Fruit fly (Drosophila melanogaster): ENCODE results near the gene AIF.

The AIF gene

DNA sequence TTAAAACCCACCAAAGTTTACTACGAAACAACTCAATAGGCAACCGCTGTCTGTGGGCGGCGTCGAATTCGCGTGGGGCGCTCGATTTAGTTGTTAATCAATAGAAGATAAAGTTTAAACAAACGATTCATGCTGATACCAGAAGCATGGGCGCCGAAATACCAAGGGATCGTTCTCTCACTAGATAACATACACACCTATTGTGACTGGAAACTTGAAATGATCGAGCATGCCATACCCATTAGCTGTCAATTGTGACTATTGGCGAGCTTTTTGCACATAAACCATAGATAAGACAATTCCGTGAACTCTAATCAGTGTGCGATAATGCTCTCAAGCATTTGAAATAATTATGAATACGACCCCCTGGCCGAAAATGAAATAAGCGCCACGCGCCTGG is 27.8 kb downstream of the AIF start (continued):
- no peak; the same call in 1 of the 2 replicates for TF ChIP-seq CG11696 (GFP tag; IDR thresholded peaks at IDR 0.05)
- peak; percentile 39 for TF ChIP-seq Jarid2 (GFP tag; optimal IDR thresholded peaks at IDR 0.05)
- TF ChIP-seq gsb-n (tag; optimal IDR thresholded peaks at IDR 0.05): peak; percentile 38
- TF ChIP-seq insv (GFP tag; optimal IDR thresholded peaks at IDR 0.05): no peak
- TF ChIP-seq ranshi (GFP tag; IDR thresholded peaks at IDR 0.05): peak; percentile 58; the same call in 1 of the 2 replicates
- TF ChIP-seq CG12299 (tag; optimal IDR thresholded peaks at IDR 0.05): peak; percentile 40
- peak; percentile 46 for TF ChIP-seq CG18262 (tag; optimal IDR thresholded peaks at IDR 0.05)
- peak; percentile 79 for TF ChIP-seq Hmr (GFP tag; optimal IDR thresholded peaks at IDR 0.05)
- TF ChIP-seq hth (optimal IDR thresholded peaks at IDR 0.05): no peak
- TF ChIP-seq bcd (GFP tag; optimal IDR thresholded peaks at IDR 0.05): peak; percentile 79
- no peak for TF ChIP-seq Dref (GFP tag; IDR thresholded peaks at IDR 0.05)
- peak; percentile 45 for TF ChIP-seq CG31365 (tag; optimal IDR thresholded peaks at IDR 0.05)
- peak; percentile 66; the same call in 2 of the 3 replicates for TF ChIP-seq CG7357 (GFP tag; IDR thresholded peaks at IDR 0.05)
- peak; percentile 61 for TF ChIP-seq Ada2b (GFP tag; IDR thresholded peaks at IDR 0.05)
- no peak for TF ChIP-seq Bgb (GFP tag; IDR thresholded peaks at IDR 0.05; ENCODE audit: partially characterized antibody)
- TF ChIP-seq cwo (GFP tag; optimal IDR thresholded peaks at IDR 0.05): peak; percentile 74
- no peak for TF ChIP-seq Gsc (GFP tag; IDR thresholded peaks at IDR 0.05)
- TF ChIP-seq jing (GFP tag; optimal IDR thresholded peaks at IDR 0.05): peak; percentile 63
- peak; percentile 56 for TF ChIP-seq ems (GFP tag; optimal IDR thresholded peaks at IDR 0.05)
- no peak for TF ChIP-seq inv (GFP tag; IDR thresholded peaks at IDR 0.05; ENCODE audit: partially characterized antibody)
- peak; percentile 52; the same call in 1 of the 2 replicates for TF ChIP-seq CG7372 (GFP tag; IDR thresholded peaks at IDR 0.05)
- peak; percentile 15; the same call in 1 of the 2 replicates for TF ChIP-seq CG43689 (GFP tag; IDR thresholded peaks at IDR 0.05)
- peak; percentile 60 for TF ChIP-seq CG16863 (GFP tag; optimal IDR thresholded peaks at IDR 0.05)
- no peak for TF ChIP-seq CG17328 (GFP tag; IDR thresholded peaks at IDR 0.05)
- TF ChIP-seq CG12744 (GFP tag; optimal IDR thresholded peaks at IDR 0.05): peak; percentile 70
- TF ChIP-seq Myb (GFP tag; optimal IDR thresholded peaks at IDR 0.05): peak; percentile 65
- TF ChIP-seq sqz (GFP tag; optimal IDR thresholded peaks at IDR 0.05): no peak
- TF ChIP-seq CG13123 (GFP tag; optimal IDR thresholded peaks at IDR 0.05): peak; percentile 34
- TF ChIP-seq sob (GFP tag; IDR thresholded peaks at IDR 0.05): peak; percentile 74
- TF ChIP-seq zfh2 (GFP tag; optimal IDR thresholded peaks at IDR 0.05): peak; percentile 83
- no peak for TF ChIP-seq CG10431 (GFP tag; optimal IDR thresholded peaks at IDR 0.05)
- TF ChIP-seq Asciz (GFP tag; optimal IDR thresholded peaks at IDR 0.05): peak; percentile 22
- peak; percentile 35 for TF ChIP-seq Oaz (GFP tag; IDR thresholded peaks at IDR 0.05)
- TF ChIP-seq ham (GFP tag; IDR thresholded peaks at IDR 0.05): peak; percentile 69; the same call in 1 of the 2 replicates
- TF ChIP-seq CG9437 (GFP tag; optimal IDR thresholded peaks at IDR 0.05): peak; percentile 33
- peak; percentile 89 for TF ChIP-seq slbo (GFP tag; IDR thresholded peaks at IDR 0.05)
- no peak for TF ChIP-seq ftz-f1 (GFP tag; optimal IDR thresholded peaks at IDR 0.05)
- peak; percentile 25 for TF ChIP-seq CG9727 (GFP tag; optimal IDR thresholded peaks at IDR 0.05)
- TF ChIP-seq sima (GFP tag; optimal IDR thresholded peaks at IDR 0.05): peak; percentile 34
- peak; percentile 44 for TF ChIP-seq CG11247 (GFP tag; IDR thresholded peaks at IDR 0.05)
- TF ChIP-seq pnt (GFP tag; optimal IDR thresholded peaks at IDR 0.05): peak; percentile 61
- no peak for TF ChIP-seq dmrt11E (tag; optimal IDR thresholded peaks at IDR 0.05)
- TF ChIP-seq CG1647 (GFP tag; optimal IDR thresholded peaks at IDR 0.05): peak; percentile 81
- TF ChIP-seq CG11456 (GFP tag; IDR thresholded peaks at IDR 0.05): peak; percentile 72; the same call in 2 of the 3 replicates
- peak; percentile 85 for TF ChIP-seq CG9932 (GFP tag; IDR thresholded peaks at IDR 0.05)
- TF ChIP-seq CG3838 (GFP tag; optimal IDR thresholded peaks at IDR 0.05): peak; percentile 6
- TF ChIP-seq CG31441 (GFP tag; IDR thresholded peaks at IDR 0.05): no peak; the same call in 1 of the 2 replicates
- TF ChIP-seq en (GFP tag; optimal IDR thresholded peaks at IDR 0.05): peak; percentile 15
- TF ChIP-seq CG31388 (GFP tag; optimal IDR thresholded peaks at IDR 0.05): peak; percentile 2
- peak; percentile 84 for TF ChIP-seq CG11504 (tag; optimal IDR thresholded peaks at IDR 0.05)
- TF ChIP-seq pita (GFP tag; optimal IDR thresholded peaks at IDR 0.05): no peak
- TF ChIP-seq Tbp (GFP tag; optimal IDR thresholded peaks at IDR 0.05): no peak
